Fruit fly (Drosophila melanogaster) whole organism, adult: ENCODE data around the gene kuk.
A peak's percentile ranks its signal among the peaks of the same experiment; 100 is the strongest.

ENCODE experiments used
- CG11617 ChIP-seq: fragments of 200-800 bp; sonication (Bioruptor generic); optimal IDR thresholded peaks from 2 replicates; lab custom pipeline; 2017; ENCODE audit warnings: mild to moderate bottlenecking, missing biosample characterization, missing genetic modification reagents, missing genetic modification characterization
- CG12768 ChIP-seq: fragments of 200-800 bp; sonication (Bioruptor generic); optimal IDR thresholded peaks from 2 replicates; lab custom pipeline; 2017; ENCODE audit warnings: missing biosample characterization, missing genetic modification characterization, mild to moderate bottlenecking, moderate library complexity, missing genetic modification reagents
- CG14711 ChIP-seq: fragments of 200-800 bp; sonication (Bioruptor generic); optimal IDR thresholded peaks from 2 replicates; lab custom pipeline; 2018; ENCODE audit warnings: missing biosample characterization, mild to moderate bottlenecking, missing genetic modification characterization, moderate library complexity
- CG1620 ChIP-seq: fragments of 200-800 bp; sonication (Bioruptor generic); optimal IDR thresholded peaks from 2 replicates; lab custom pipeline; 2016; ENCODE audit warnings: missing biosample characterization, missing genetic modification characterization
- CG33017 ChIP-seq: fragments of 200-800 bp; sonication (Bioruptor generic); optimal IDR thresholded peaks from 2 replicates; lab custom pipeline; 2018; ENCODE audit warnings: missing biosample characterization, mild to moderate bottlenecking, missing genetic modification characterization, moderate library complexity
- CG5204 ChIP-seq: fragments of 200-800 bp; sonication (Bioruptor generic); optimal IDR thresholded peaks from 2 replicates; lab custom pipeline; 2016; ENCODE audit warnings: missing biosample characterization, missing genetic modification characterization
- CG7045 ChIP-seq: fragments of 200-800 bp; sonication (Bioruptor generic); optimal IDR thresholded peaks from 2 replicates; lab custom pipeline; 2017; ENCODE audit warnings: missing biosample characterization, mild to moderate bottlenecking, missing genetic modification characterization
- CG7101 ChIP-seq: fragments of 200-800 bp; sonication (Bioruptor generic); optimal IDR thresholded peaks from 2 replicates; lab custom pipeline; 2018; ENCODE audit warnings: missing biosample characterization, mild to moderate bottlenecking, missing genetic modification characterization, moderate library complexity
- Clk ChIP-seq: fragments of 200-800 bp; sonication (Bioruptor generic); optimal IDR thresholded peaks from 2 replicates; lab custom pipeline; 2017; ENCODE audit warnings: missing biosample characterization, missing genetic modification characterization
- Crg-1 ChIP-seq: fragments of 200-800 bp; sonication (Bioruptor generic); optimal IDR thresholded peaks from 2 replicates; lab custom pipeline; 2016; ENCODE audit warnings: missing biosample characterization, missing genetic modification characterization
- Hr96 ChIP-seq: fragments of 200-800 bp; sonication (Bioruptor generic); optimal IDR thresholded peaks from 2 replicates; lab custom pipeline; 2016; ENCODE audit warnings: missing biosample characterization, missing genetic modification characterization
- Mnt ChIP-seq: fragments of 200-800 bp; sonication (Bioruptor generic); optimal IDR thresholded peaks from 2 replicates; lab custom pipeline; 2016; ENCODE audit warnings: missing biosample characterization, mild to moderate bottlenecking, missing genetic modification characterization
- bab1 ChIP-seq: fragments of 200-800 bp; sonication (Bioruptor generic); optimal IDR thresholded peaks from 3 replicates; lab custom pipeline; 2019; ENCODE audit warnings: missing biosample characterization, mild to moderate bottlenecking, missing genetic modification characterization, moderate library complexity
- cic ChIP-seq: fragments of 200-800 bp; sonication (Bioruptor generic); optimal IDR thresholded peaks from 2 replicates; lab custom pipeline; 2017; ENCODE audit warnings: missing biosample characterization, mild to moderate bottlenecking, missing genetic modification characterization, moderate library complexity
- cnc ChIP-seq, 2 experiments: fragments of >200 bp; optimal IDR thresholded peaks; 2 replicates each; lab custom pipeline; 2017
- kay ChIP-seq: fragments of 200-800 bp; sonication (Bioruptor generic); peaks from one replicate; lab custom pipeline; 2016; ENCODE audit warnings: missing biosample characterization, missing genetic modification characterization, borderline replicate concordance
- ovo ChIP-seq: fragments of 200-800 bp; sonication (Bioruptor generic); optimal IDR thresholded peaks from 2 replicates; lab custom pipeline; 2016; ENCODE audit warnings: missing biosample characterization, missing genetic modification characterization
- pad ChIP-seq: fragments of 200-800 bp; sonication (Bioruptor generic); optimal IDR thresholded peaks from 3 replicates; lab custom pipeline; 2017; ENCODE audit warnings: missing biosample characterization, missing genetic modification characterization, mild to moderate bottlenecking, moderate library complexity, missing genetic modification reagents
- tj ChIP-seq: fragments of 200-800 bp; sonication (Bioruptor generic); optimal IDR thresholded peaks from 3 replicates; lab custom pipeline; 2017; ENCODE audit warnings: missing biosample characterization, mild to moderate bottlenecking, missing genetic modification characterization, moderate library complexity
- toe ChIP-seq: fragments of 200-800 bp; sonication (Bioruptor generic); optimal IDR thresholded peaks from 2 replicates; lab custom pipeline; 2016; ENCODE audit warnings: missing biosample characterization, missing genetic modification characterization

Gene kuk

DNA sequence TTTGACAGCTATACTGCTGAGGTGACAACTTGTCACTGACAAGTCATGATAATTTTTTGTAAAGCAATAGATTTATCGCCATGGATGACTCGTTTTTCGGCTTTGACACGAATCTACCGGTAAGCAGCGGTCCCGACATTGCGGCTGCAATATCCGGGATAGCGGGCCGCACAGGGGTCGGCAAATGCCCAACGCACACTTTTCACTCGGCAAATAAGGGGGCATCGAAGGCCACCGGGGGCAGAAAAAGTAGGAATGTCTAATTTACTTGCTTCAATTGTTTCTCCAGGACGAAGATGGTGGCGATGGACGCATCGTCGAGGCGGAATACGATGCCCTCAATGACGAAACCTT is 36.5 kb upstream of the kuk start:
- TF ChIP-seq cnc (optimal IDR thresholded peaks at IDR 0.05; lab: Kevin White, UChicago) (no peak), Mnt (no peak), kay (no peak), Hr96 (GFP tag; lab: Kevin White, UChicago) (no peak), CG7045 (GFP tag; lab: Kevin White, UChicago) (no peak), ovo (no peak), toe (no peak), pad (GFP tag; lab: Kevin White, UChicago) (no peak), bab1 (GFP tag; lab: Kevin White, UChicago) (no peak), cic (GFP tag; lab: Kevin White, UChicago) (no peak), tj (GFP tag; lab: Kevin White, UChicago) (no peak), CG1620 (no peak), CG12768 (GFP tag; lab: Kevin White, UChicago) (no peak), CG14711 (tag; lab: Kevin White, UChicago) (no peak), Clk (GFP tag; lab: Kevin White, UChicago) (no peak), CG33017 (tag; lab: Kevin White, UChicago) (no peak), CG5204 (no peak), CG7101 (tag; lab: Kevin White, UChicago) (no peak)

DNA sequence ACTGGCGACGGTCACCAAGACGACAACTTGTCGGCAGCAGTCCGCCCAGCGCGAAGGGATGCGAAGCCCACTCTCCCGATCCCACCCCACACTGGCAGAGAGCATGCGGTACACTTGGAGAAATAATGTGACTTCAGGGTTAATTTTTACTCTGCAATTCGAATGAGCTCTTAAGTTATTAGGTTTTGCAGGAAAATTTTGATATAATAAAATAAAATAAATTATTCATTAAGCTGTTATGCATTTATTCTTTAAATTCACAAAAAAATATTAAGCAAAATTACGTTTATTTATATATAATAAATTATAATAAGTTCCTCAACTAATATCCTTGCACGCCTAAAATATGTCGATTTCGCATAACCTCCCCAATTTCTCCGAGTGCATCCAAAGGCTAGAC is 31.2 kb upstream of the kuk start:
- no peak for TF ChIP-seq CG11617
- no peak for TF ChIP-seq CG1620
- no peak for TF ChIP-seq CG7045 (GFP tag; lab: Kevin White, UChicago)
- TF ChIP-seq ovo = no peak
- no peak for TF ChIP-seq CG14711 (tag; lab: Kevin White, UChicago)
- no peak for TF ChIP-seq toe

DNA sequence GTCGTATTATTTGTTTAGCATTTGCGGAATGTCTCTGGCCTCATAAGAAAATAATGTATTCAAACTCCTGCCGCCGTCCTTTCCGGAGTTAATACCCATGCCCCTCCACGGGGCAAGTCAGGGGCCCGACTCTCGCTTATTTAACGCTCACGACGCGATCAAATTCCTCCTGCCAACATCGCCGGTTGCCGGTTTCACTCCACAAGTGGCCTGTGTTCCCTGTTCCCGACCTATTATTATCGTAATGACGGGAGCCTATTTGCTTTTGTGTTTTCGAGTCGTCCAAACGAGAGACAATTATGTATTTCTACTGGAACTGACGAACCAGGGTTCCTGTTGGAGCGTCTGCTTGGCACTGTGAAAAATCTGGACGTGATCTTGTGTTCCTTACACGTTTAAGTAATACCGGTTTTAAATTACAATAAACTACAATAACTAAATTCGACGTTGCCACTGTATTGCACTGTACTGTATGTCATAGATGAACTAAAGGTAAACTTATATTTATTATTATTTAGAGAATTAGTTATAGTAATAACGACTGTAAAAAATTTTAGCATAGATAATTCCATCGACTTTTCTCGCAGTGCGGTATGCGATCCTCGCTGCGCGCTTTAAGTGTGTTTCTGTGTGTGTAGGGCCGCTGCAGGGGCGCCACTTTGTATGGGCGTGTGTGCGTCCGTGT is 27.4 kb upstream of the kuk start:
- TF ChIP-seq CG7101 (tag; lab: Kevin White, UChicago) = no peak
- TF ChIP-seq Clk (GFP tag; lab: Kevin White, UChicago) = no peak
- TF ChIP-seq bab1 (GFP tag; lab: Kevin White, UChicago) = no peak
- TF ChIP-seq CG5204 = no peak
- no peak for TF ChIP-seq CG1620
- TF ChIP-seq ovo = no peak
- no peak for TF ChIP-seq CG33017 (tag; lab: Kevin White, UChicago)

DNA sequence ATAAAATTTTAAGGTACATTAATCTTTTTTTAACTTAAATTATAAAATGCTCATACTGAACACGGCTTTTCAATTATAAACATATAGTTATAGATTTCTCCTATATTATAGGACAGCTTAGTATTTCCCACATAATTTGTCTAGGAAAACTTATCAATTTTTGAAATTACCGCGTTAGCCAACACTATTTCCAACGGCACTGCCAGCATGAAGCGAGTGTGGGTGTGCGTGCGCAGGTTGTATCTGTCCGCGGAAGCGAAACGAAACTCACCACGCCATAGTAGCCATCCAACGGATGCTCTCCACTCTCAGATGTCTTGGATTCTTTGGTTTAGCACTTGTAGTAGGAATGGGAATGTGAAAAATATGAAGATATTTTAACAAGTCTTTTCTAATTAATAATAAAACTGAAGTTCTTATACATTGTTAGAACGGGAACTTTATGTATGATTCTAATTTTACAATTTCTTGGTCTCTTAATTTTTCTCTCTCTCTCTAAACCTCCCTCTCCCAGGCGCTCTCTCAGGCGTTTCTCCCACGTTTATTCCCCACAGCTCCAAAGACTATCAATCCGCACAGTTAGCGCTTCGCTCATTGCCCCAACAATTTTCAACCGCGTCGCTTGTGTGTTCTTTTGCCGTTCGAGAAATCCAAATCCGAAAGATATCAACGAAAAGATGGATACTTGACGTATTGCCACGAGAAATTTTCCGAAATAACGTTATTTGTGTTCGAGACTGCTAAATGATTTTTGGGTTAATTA is 26.4 kb upstream of the kuk start, which contains the start of gene Dad:
Dad (plus strand) TSS at position 593 of the 763 bp plus-strand sequence.
- TF ChIP-seq ovo = peak; percentile 71
- TF ChIP-seq CG1620 = no peak
- peak; percentile 5 for TF ChIP-seq CG7045 (GFP tag; lab: Kevin White, UChicago)
- no peak for TF ChIP-seq CG14711 (tag; lab: Kevin White, UChicago)
- TF ChIP-seq cnc (optimal IDR thresholded peaks at IDR 0.05; lab: Kevin White, UChicago) = no peak
- no peak for TF ChIP-seq Clk (GFP tag; lab: Kevin White, UChicago)
- TF ChIP-seq CG7101 (tag; lab: Kevin White, UChicago) = peak; percentile 53
- TF ChIP-seq toe = peak; percentile 54
- TF ChIP-seq Mnt = peak; percentile 70
- TF ChIP-seq CG12768 (GFP tag; lab: Kevin White, UChicago) = peak; percentile 56
- TF ChIP-seq kay = peak; percentile 85
- peak; percentile 7 for TF ChIP-seq bab1 (GFP tag; lab: Kevin White, UChicago)
- TF ChIP-seq Hr96 (GFP tag; lab: Kevin White, UChicago) = peak; percentile 49
- TF ChIP-seq pad (GFP tag; lab: Kevin White, UChicago) = peak; percentile 41
- peak; percentile 60 for TF ChIP-seq tj (GFP tag; lab: Kevin White, UChicago)
- peak; percentile 57 for TF ChIP-seq CG5204
- TF ChIP-seq cic (GFP tag; lab: Kevin White, UChicago) = no peak
- TF ChIP-seq CG11617 = no peak
- no peak for TF ChIP-seq CG33017 (tag; lab: Kevin White, UChicago)
- TF ChIP-seq Crg-1 = peak; percentile 57

DNA sequence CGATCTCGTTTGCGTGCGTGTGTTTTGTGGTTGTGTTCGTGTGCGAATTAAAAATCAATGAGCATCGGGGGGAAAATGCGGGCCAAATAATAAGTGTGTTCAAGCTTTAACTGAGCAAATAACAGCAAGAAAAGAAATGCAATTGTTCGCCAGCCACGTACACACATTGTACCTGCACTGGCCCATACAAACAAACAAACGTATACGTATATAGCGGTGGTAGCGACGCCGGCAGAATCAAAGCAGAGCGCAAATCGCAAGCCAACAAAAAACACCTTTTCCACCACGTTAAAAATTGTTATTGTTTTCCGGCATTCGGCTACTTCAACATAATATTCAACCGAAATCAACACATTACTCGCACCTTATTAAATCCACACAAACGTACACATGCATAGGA is 25.5 kb upstream of the kuk start:
- TF ChIP-seq CG12768 (GFP tag; lab: Kevin White, UChicago) = no peak
- no peak for TF ChIP-seq bab1 (GFP tag; lab: Kevin White, UChicago)
- TF ChIP-seq CG11617 = no peak
- peak; percentile 7 for TF ChIP-seq ovo
- peak; percentile 1 for TF ChIP-seq pad (GFP tag; lab: Kevin White, UChicago)
- no peak for TF ChIP-seq kay
- TF ChIP-seq toe = no peak
- peak; percentile 37 for TF ChIP-seq tj (GFP tag; lab: Kevin White, UChicago)
- no peak for TF ChIP-seq cnc (optimal IDR thresholded peaks at IDR 0.05; lab: Kevin White, UChicago)
- TF ChIP-seq Clk (GFP tag; lab: Kevin White, UChicago) = no peak
- no peak for TF ChIP-seq Hr96 (GFP tag; lab: Kevin White, UChicago)
- TF ChIP-seq CG5204 = no peak
- no peak for TF ChIP-seq CG14711 (tag; lab: Kevin White, UChicago)
- TF ChIP-seq CG1620 = no peak
- no peak for TF ChIP-seq CG7101 (tag; lab: Kevin White, UChicago)
- TF ChIP-seq Mnt = no peak
- TF ChIP-seq cic (GFP tag; lab: Kevin White, UChicago) = no peak
